Worm (Caenorhabditis elegans): Measurements from ENCODE around the gene arc-1.

ce11 chrII:9625930-9626329, 48.8 kb upstream of the arc-1 start:
- TF ChIP-seq zip-5 (tag; optimal IDR thresholded peaks at IDR 0.05) (no peak), fkh-10 (GFP tag; optimal IDR thresholded peaks at IDR 0.05) (no peak), ama-1 (optimal IDR thresholded peaks at IDR 0.05) (no peak), elt-2 (tag; optimal IDR thresholded peaks at IDR 0.05) (no peak), fkh-6 (tag; optimal IDR thresholded peaks at IDR 0.05) (no peak), ets-4 (tag; optimal IDR thresholded peaks at IDR 0.05) (no peak), ceh-6 (GFP tag; optimal IDR thresholded peaks at IDR 0.05) (no peak), unc-42 (tag; optimal IDR thresholded peaks at IDR 0.05) (no peak), hlh-30 (tag; optimal IDR thresholded peaks at IDR 0.05; ENCODE audit: insufficient read depth) (no peak), ztf-16 (tag; optimal IDR thresholded peaks at IDR 0.05) (no peak), elt-4 (tag; optimal IDR thresholded peaks at IDR 0.05) (no peak)
